Worm (Caenorhabditis elegans) whole organism, mixed stage, embryonic: ENCODE data around the gene lgc-42.

Source experiments
- M03D4.4 ChIP-seq: sonication (generic microtip); optimal IDR thresholded peaks from 2 replicates; lab custom pipeline; 2017; ENCODE audit warnings: mild to moderate bottlenecking, missing genetic modification characterization, missing compliant biosample characterization
- bed-3 ChIP-seq: fragments of 200-800 bp; sonication (Bioruptor generic); optimal IDR thresholded peaks from 3 replicates; lab custom pipeline; 2018; ENCODE audit warnings: mild to moderate bottlenecking, missing genetic modification characterization, moderate library complexity, missing compliant biosample characterization
- blmp-1 ChIP-seq: fragments of 150-350 bp; optimal IDR thresholded peaks from 2 replicates; lab custom pipeline; 2014; ENCODE audit warnings: missing biosample characterization, missing genetic modification characterization
- ceh-39 ChIP-seq: fragments of 150-350 bp; optimal IDR thresholded peaks from 2 replicates; lab custom pipeline; 2014; ENCODE audit warnings: missing biosample characterization, missing genetic modification characterization
- ceh-43 ChIP-seq: fragments of 200-800 bp; sonication (Bioruptor generic); optimal IDR thresholded peaks from 2 replicates; lab custom pipeline; 2018; ENCODE audit warnings: mild to moderate bottlenecking, missing genetic modification characterization, moderate library complexity, missing compliant biosample characterization
- ceh-83 ChIP-seq: fragments of 200-800 bp; sonication (Bioruptor generic); optimal IDR thresholded peaks from 2 replicates; lab custom pipeline; 2018; ENCODE audit warnings: mild to moderate bottlenecking, missing genetic modification characterization, missing compliant biosample characterization
- ces-1 ChIP-seq: fragments of 150-350 bp; optimal IDR thresholded peaks from 2 replicates; lab custom pipeline; 2014; ENCODE audit warnings: missing biosample characterization, missing genetic modification reagents, missing genetic modification characterization
- cnd-1 ChIP-seq: fragments of 200-800 bp; sonication (Bioruptor generic); optimal IDR thresholded peaks from 2 replicates; lab custom pipeline; 2018; ENCODE audit warnings: mild to moderate bottlenecking, missing genetic modification characterization, missing compliant biosample characterization
- drap-1 ChIP-seq: fragments of 200-800 bp; sonication (Bioruptor generic); optimal IDR thresholded peaks from 3 replicates; lab custom pipeline; 2018; ENCODE audit warnings: mild to moderate bottlenecking, missing genetic modification characterization, missing compliant biosample characterization
- elt-1 ChIP-seq: sonication (generic microtip); optimal IDR thresholded peaks from 2 replicates; lab custom pipeline; 2017; ENCODE audit warnings: missing genetic modification characterization, mild to moderate bottlenecking, missing compliant biosample characterization, antibody characterized with exemption, moderate library complexity, borderline replicate concordance; ENCODE audit not compliant: insufficient read depth
- elt-3 ChIP-seq: fragments of 150-350 bp; optimal IDR thresholded peaks from 2 replicates; lab custom pipeline; 2014; ENCODE audit warnings: missing biosample characterization, missing genetic modification characterization
- flh-1 ChIP-seq: fragments of 200-800 bp; sonication (Bioruptor generic); optimal IDR thresholded peaks from 2 replicates; lab custom pipeline; 2018; ENCODE audit warnings: mild to moderate bottlenecking, missing genetic modification characterization, moderate library complexity, missing compliant biosample characterization
- hlh-1 ChIP-seq: fragments of 150-350 bp; optimal IDR thresholded peaks from 2 replicates; lab custom pipeline; 2014; ENCODE audit warnings: missing biosample characterization, missing genetic modification reagents, missing genetic modification characterization
- lin-13 ChIP-seq: fragments of 150-350 bp; optimal IDR thresholded peaks from 2 replicates; lab custom pipeline; 2014; ENCODE audit warnings: missing biosample characterization, missing genetic modification characterization
- lin-32 ChIP-seq: fragments of 200-800 bp; sonication (Bioruptor generic); optimal IDR thresholded peaks from 2 replicates; lab custom pipeline; 2018; ENCODE audit warnings: mild to moderate bottlenecking, missing genetic modification characterization, missing compliant biosample characterization
- lsy-2 ChIP-seq: fragments of 150-350 bp; optimal IDR thresholded peaks from 2 replicates; lab custom pipeline; 2014; ENCODE audit warnings: missing biosample characterization, missing genetic modification characterization
- mep-1 ChIP-seq: fragments of 150-350 bp; optimal IDR thresholded peaks from 2 replicates; lab custom pipeline; 2017; ENCODE audit warnings: missing biosample characterization, missing genetic modification reagents, missing genetic modification characterization, inconsistent platforms
- mls-2 ChIP-seq: sonication (generic microtip); optimal IDR thresholded peaks from 2 replicates; lab custom pipeline; 2016; ENCODE audit warnings: mild to moderate bottlenecking, missing genetic modification characterization, moderate library complexity, missing compliant biosample characterization
- nhr-12 ChIP-seq: fragments of 150-350 bp; optimal IDR thresholded peaks from 2 replicates; lab custom pipeline; 2014; ENCODE audit warnings: missing biosample characterization, missing genetic modification characterization
- nhr-237 ChIP-seq: fragments of 150-350 bp; optimal IDR thresholded peaks from 2 replicates; lab custom pipeline; 2014; ENCODE audit warnings: missing biosample characterization, missing genetic modification characterization
- nhr-28 ChIP-seq: fragments of 150-350 bp; optimal IDR thresholded peaks from 2 replicates; lab custom pipeline; 2014; ENCODE audit warnings: missing biosample characterization, missing genetic modification characterization
- nhr-76 ChIP-seq: sonication (generic microtip); optimal IDR thresholded peaks from 2 replicates; lab custom pipeline; 2017; ENCODE audit warnings: missing biosample characterization, missing genetic modification characterization
- pha-4 ChIP-seq: fragments of 150-350 bp; optimal IDR thresholded peaks from 2 replicates; lab custom pipeline; 2018; ENCODE audit warnings: missing biosample characterization, missing genetic modification reagents, missing genetic modification characterization
- sem-2 ChIP-seq: fragments of 200-800 bp; sonication (Bioruptor generic); optimal IDR thresholded peaks from 2 replicates; lab custom pipeline; 2018; ENCODE audit warnings: mild to moderate bottlenecking, missing genetic modification characterization, missing compliant biosample characterization
- snpc-4 ChIP-seq: fragments of 150-350 bp; optimal IDR thresholded peaks from 2 replicates; lab custom pipeline; 2014; ENCODE audit warnings: missing biosample characterization, missing genetic modification characterization
- sptf-1 ChIP-seq: sonication (generic microtip); optimal IDR thresholded peaks from 2 replicates; lab custom pipeline; 2017; ENCODE audit warnings: mild to moderate bottlenecking, missing genetic modification characterization, moderate library complexity, missing compliant biosample characterization
- tbx-8 ChIP-seq: fragments of 200-800 bp; sonication (Bioruptor generic); optimal IDR thresholded peaks from 2 replicates; lab custom pipeline; 2018; ENCODE audit warnings: mild to moderate bottlenecking, missing genetic modification characterization, moderate library complexity, missing compliant biosample characterization
- unc-120 ChIP-seq: sonication (generic microtip); optimal IDR thresholded peaks from 2 replicates; lab custom pipeline; 2017; ENCODE audit warnings: missing genetic modification characterization, missing compliant biosample characterization; ENCODE audit not compliant: poor library complexity, severe bottlenecking
- unc-39 ChIP-seq: fragments of 150-350 bp; optimal IDR thresholded peaks from 2 replicates; lab custom pipeline; 2014; ENCODE audit warnings: missing biosample characterization, missing genetic modification characterization
- zip-8 ChIP-seq: fragments of 150-350 bp; optimal IDR thresholded peaks from 2 replicates; lab custom pipeline; 2014; ENCODE audit warnings: missing biosample characterization, missing genetic modification characterization
- ztf-11 ChIP-seq: fragments of 150-350 bp; optimal IDR thresholded peaks from 2 replicates; lab custom pipeline; 2014; ENCODE audit warnings: missing biosample characterization, missing genetic modification characterization

Gene lgc-42

DNA sequence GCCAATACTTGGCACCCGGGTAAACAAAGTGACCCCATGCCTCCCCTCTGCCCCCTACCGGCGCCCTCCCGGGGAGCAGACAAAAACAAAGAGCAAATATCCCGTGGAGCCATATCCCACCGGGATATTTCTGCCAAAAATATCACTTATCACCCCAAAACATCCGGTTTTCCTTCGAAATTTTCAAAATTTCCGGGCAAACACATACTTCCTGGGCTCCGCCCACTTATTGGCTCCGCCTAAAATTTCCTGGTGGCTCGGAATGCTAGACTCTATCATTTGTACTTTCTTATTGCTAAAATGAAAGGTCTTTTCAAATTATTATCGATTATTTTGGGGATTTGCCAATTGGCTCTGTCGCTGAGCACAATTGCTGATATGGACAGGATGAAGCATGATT is 8.1 kb downstream of the lgc-42 start, which contains the start of gene Y39A3B.1:
Y39A3B.1 (plus strand) TSS at position 301 of the 400 bp plus-strand sequence.
- no peak for TF ChIP-seq bed-3
- no peak for TF ChIP-seq ztf-11
- TF ChIP-seq pha-4 (tag; lab: Kevin White, UChicago): no peak
- TF ChIP-seq ceh-43: no peak
- TF ChIP-seq cnd-1 (tag; lab: Kevin White, UChicago): no peak
- no peak for TF ChIP-seq nhr-237 (tag; lab: Kevin White, UChicago)
- no peak for TF ChIP-seq hlh-1 (tag; lab: Kevin White, UChicago)
- no peak for TF ChIP-seq mls-2 (tag; lab: Kevin White, UChicago)
- no peak for TF ChIP-seq sptf-1 (tag; lab: Kevin White, UChicago)
- no peak for TF ChIP-seq unc-39 (tag; lab: Kevin White, UChicago)
- no peak for TF ChIP-seq mep-1 (tag; lab: Kevin White, UChicago)
- TF ChIP-seq ces-1 (GFP tag; lab: Kevin White, UChicago): no peak
- no peak for TF ChIP-seq unc-120 (tag; lab: Kevin White, UChicago)

DNA sequence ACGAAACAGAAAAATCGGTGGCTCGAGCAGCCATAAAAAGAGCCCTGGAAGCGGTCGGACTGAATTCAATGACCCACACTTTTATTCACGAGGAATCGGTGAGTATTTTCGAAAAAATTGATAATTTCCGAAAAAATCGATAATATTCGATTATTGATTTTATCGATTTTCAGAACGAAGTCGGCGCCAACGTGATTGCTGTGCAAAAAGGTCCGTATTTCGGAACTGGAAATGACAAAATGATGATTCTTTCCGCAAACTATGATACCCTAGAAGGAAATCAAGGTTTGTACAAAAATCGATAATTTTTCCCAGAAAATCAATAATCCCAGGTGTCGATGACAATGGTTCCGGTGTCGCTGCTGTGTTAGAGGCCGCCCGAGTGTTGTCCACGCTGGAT is 9.3 kb downstream of the lgc-42 start:
- TF ChIP-seq M03D4.4 (no peak), sem-2 (GFP tag; lab: Kevin White, UChicago) (no peak), nhr-237 (tag; lab: Kevin White, UChicago) (no peak), tbx-8 (GFP tag; lab: Kevin White, UChicago) (no peak), ceh-43 (no peak), flh-1 (GFP tag; lab: Kevin White, UChicago) (no peak), pha-4 (tag; lab: Kevin White, UChicago) (no peak), nhr-12 (tag; lab: Kevin White, UChicago) (no peak), unc-39 (tag; lab: Kevin White, UChicago) (no peak), elt-3 (tag; lab: Kevin White, UChicago) (no peak), ceh-39 (tag; lab: Kevin White, UChicago) (no peak), lsy-2 (no peak)
- TF ChIP-seq, all 35 proteins: peak for 0

DNA sequence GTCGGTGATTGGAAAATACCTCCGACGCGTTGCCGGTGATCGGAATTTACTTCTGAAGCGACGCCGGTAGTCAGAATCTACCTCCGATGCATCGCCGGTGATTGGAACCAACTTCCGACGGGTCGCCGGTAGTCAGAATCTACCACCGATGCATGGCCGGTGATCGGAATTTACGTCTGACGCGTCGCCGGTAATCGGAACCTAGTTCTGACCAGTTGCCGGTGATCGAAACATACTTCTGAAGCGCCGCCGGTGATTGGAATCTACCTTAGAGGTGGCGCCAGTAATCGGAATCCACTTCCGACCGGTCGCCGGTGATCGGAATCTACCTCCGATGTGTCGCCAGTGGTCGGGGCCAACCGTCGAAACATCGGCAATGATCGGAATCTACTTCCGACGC is 10.7 kb downstream of the lgc-42 start:
- TF ChIP-seq cnd-1 (tag; lab: Kevin White, UChicago): no peak
- TF ChIP-seq sptf-1 (tag; lab: Kevin White, UChicago): no peak
- TF ChIP-seq ztf-11: no peak
- no peak for TF ChIP-seq snpc-4 (tag; lab: Kevin White, UChicago)
- TF ChIP-seq lin-32: no peak
- no peak for TF ChIP-seq sem-2 (GFP tag; lab: Kevin White, UChicago)
- TF ChIP-seq ceh-39 (tag; lab: Kevin White, UChicago): no peak
- TF ChIP-seq elt-3 (tag; lab: Kevin White, UChicago): no peak
- no peak for TF ChIP-seq hlh-1 (tag; lab: Kevin White, UChicago)
- TF ChIP-seq nhr-28 (tag; lab: Kevin White, UChicago): no peak
- no peak for TF ChIP-seq tbx-8 (GFP tag; lab: Kevin White, UChicago)
- no peak for TF ChIP-seq blmp-1 (tag; lab: Kevin White, UChicago)
- TF ChIP-seq ceh-83 (GFP tag; lab: Kevin White, UChicago): no peak
- no peak for TF ChIP-seq nhr-12 (tag; lab: Kevin White, UChicago)
- TF ChIP-seq elt-1 (tag; lab: Kevin White, UChicago): no peak
- no peak for TF ChIP-seq drap-1 (GFP tag; lab: Kevin White, UChicago)

DNA sequence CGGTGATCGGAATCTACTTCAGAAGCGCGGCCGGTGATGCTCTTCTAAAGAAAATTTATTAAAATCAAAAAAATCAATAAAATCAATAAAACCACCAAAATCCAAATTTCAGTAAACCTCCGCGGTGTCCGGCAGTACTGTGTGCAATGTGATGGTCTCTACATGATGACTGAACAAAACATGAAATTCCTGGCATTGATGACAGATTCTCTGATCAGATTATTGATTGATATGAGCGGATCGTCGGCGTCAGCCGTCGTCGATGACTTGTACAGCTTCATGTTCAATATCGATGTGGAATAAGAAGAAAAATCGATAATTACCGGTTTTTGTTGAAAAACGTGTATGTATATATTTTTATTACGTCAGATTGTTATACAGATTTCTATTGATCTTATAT is 11.2 kb downstream of the lgc-42 start:
- no peak for TF ChIP-seq nhr-28 (tag; lab: Kevin White, UChicago)
- TF ChIP-seq sem-2 (GFP tag; lab: Kevin White, UChicago): no peak
- no peak for TF ChIP-seq bed-3
- no peak for TF ChIP-seq ceh-83 (GFP tag; lab: Kevin White, UChicago)
- no peak for TF ChIP-seq lin-32
- TF ChIP-seq cnd-1 (tag; lab: Kevin White, UChicago): no peak
- no peak for TF ChIP-seq elt-3 (tag; lab: Kevin White, UChicago)
- no peak for TF ChIP-seq lin-13 (tag; lab: Kevin White, UChicago)
- TF ChIP-seq mls-2 (tag; lab: Kevin White, UChicago): no peak
- TF ChIP-seq ceh-43: no peak
- no peak for TF ChIP-seq zip-8 (tag; lab: Kevin White, UChicago)
- no peak for TF ChIP-seq nhr-76
- TF ChIP-seq hlh-1 (tag; lab: Kevin White, UChicago): no peak
- TF ChIP-seq pha-4 (tag; lab: Kevin White, UChicago): no peak
- TF ChIP-seq, all 35 proteins: peak for 0
